Worm (Caenorhabditis elegans) whole organism, young adult: Measurements from ENCODE around the gene rpac-19.

Experiments
- B0019.2 ChIP-seq: fragments of 200-800 bp; sonication (Bioruptor generic); conservative IDR thresholded peaks from 2 replicates; pipeline ENCODE4 v1.3.6; 2022; ENCODE audit warnings: missing genetic modification reagents, missing genetic modification characterization, missing compliant biosample characterization
- B0261.1 ChIP-seq: sonication (generic microtip); optimal IDR thresholded peaks from 2 replicates; lab custom pipeline; 2016; ENCODE audit warnings: mild to moderate bottlenecking, missing genetic modification characterization, moderate library complexity, missing compliant biosample characterization
- B0336.3 ChIP-seq: fragments of 200-800 bp; sonication (Bioruptor generic); IDR thresholded peaks from 2 replicates; pipeline ENCODE4 v1.3.6; 2022; ENCODE audit warnings: missing genetic modification characterization, missing compliant biosample characterization
- C17E4.6 ChIP-seq: fragments of 200-800 bp; sonication (Bioruptor generic); IDR thresholded peaks from 2 replicates; pipeline ENCODE4 v1.3.6; 2022; ENCODE audit warnings: missing genetic modification reagents, missing genetic modification characterization, missing compliant biosample characterization
- F10E7.11 ChIP-seq: sonication (generic microtip); optimal IDR thresholded peaks from 2 replicates; lab custom pipeline; 2017; ENCODE audit warnings: mild to moderate bottlenecking, missing genetic modification characterization, moderate library complexity, missing compliant biosample characterization
- F33H1.4 ChIP-seq: fragments of 200-800 bp; sonication (Bioruptor generic); IDR thresholded peaks from 2 replicates; pipeline ENCODE4 v1.3.6; 2022; ENCODE audit warnings: missing genetic modification reagents, missing genetic modification characterization, missing compliant biosample characterization
- F49E8.2 ChIP-seq: sonication (generic microtip); optimal IDR thresholded peaks from 3 replicates; lab custom pipeline; 2017; ENCODE audit warnings: missing genetic modification characterization, mild to moderate bottlenecking, missing compliant biosample characterization, antibody characterized with exemption, moderate library complexity; ENCODE audit not compliant: insufficient read depth
- F52B5.7 ChIP-seq: sonication (generic microtip); optimal IDR thresholded peaks from 2 replicates; lab custom pipeline; 2016; ENCODE audit warnings: mild to moderate bottlenecking, missing genetic modification characterization, missing compliant biosample characterization
- F57C9.4 ChIP-seq: sonication (generic microtip); optimal IDR thresholded peaks from 2 replicates; lab custom pipeline; 2017; ENCODE audit warnings: mild to moderate bottlenecking, missing genetic modification characterization, missing compliant biosample characterization
- K11D2.4 ChIP-seq: fragments of 200-800 bp; sonication (Bioruptor generic); IDR thresholded peaks from 2 replicates; pipeline ENCODE4 v1.3.6; 2022; ENCODE audit warnings: missing genetic modification reagents, missing genetic modification characterization, missing compliant biosample characterization
- Y53G8AR.9 ChIP-seq: fragments of 200-800 bp; sonication (Bioruptor generic); conservative IDR thresholded peaks from 2 replicates; pipeline ENCODE4 v1.3.6; 2022; ENCODE audit warnings: missing genetic modification reagents, missing genetic modification characterization, missing compliant biosample characterization
- ama-1 ChIP-seq, 3 experiments: fragments of 150-350 bp in 1 of 3; sonication (generic microtip) in 2 of 3; optimal IDR thresholded peaks; 2 replicates each; lab custom pipeline; 2014 to 2018; ENCODE audit warnings: missing biosample characterization in 2 of 3, missing genetic modification characterization in 2 of 3, missing genetic modification reagents in 2 of 3
- aptf-2 ChIP-seq: fragments of 200-800 bp; sonication (Bioruptor generic); conservative IDR thresholded peaks from 2 replicates; pipeline ENCODE4 v1.3.6; 2022; ENCODE audit warnings: missing genetic modification reagents, missing genetic modification characterization, missing compliant biosample characterization
- aptf-3 ChIP-seq: fragments of 200-800 bp; sonication (Bioruptor generic); IDR thresholded peaks from 2 replicates; pipeline ENCODE4 v1.3.6; 2022; ENCODE audit warnings: missing genetic modification characterization, missing compliant biosample characterization
- athp-1 ChIP-seq: sonication (generic microtip); optimal IDR thresholded peaks from 2 replicates; lab custom pipeline; 2017; ENCODE audit warnings: mild to moderate bottlenecking, missing genetic modification characterization, missing compliant biosample characterization
- attf-6 ChIP-seq: fragments of 200-800 bp; sonication (Bioruptor generic); IDR thresholded peaks from 2 replicates; pipeline ENCODE4 v1.3.6; 2022; ENCODE audit warnings: missing genetic modification reagents, missing genetic modification characterization, missing compliant biosample characterization
- ccch-3 ChIP-seq: fragments of 200-800 bp; sonication (Bioruptor generic); optimal IDR thresholded peaks from 2 replicates; lab custom pipeline; 2018; ENCODE audit warnings: mild to moderate bottlenecking, missing genetic modification characterization, missing compliant biosample characterization
- cebp-1 ChIP-seq, 2 experiments: fragments of 200-800 bp in 1 of 2; sonication (Bioruptor generic) in 1 of 2; sonication (generic microtip) in 1 of 2; IDR thresholded peaks in 1 of 2; optimal IDR thresholded peaks in 1 of 2; 2 replicates each; pipeline versions ENCODE4 v1.3.6 to Lab custom; 2017 to 2022; ENCODE audit warnings: missing compliant biosample characterization in 2 of 2, missing genetic modification characterization in 2 of 2, mild to moderate bottlenecking in 1 of 2, missing genetic modification reagents in 1 of 2, moderate library complexity in 1 of 2
- cebp-2 ChIP-seq: fragments of 200-800 bp; sonication (Bioruptor generic); IDR thresholded peaks from 2 replicates; pipeline ENCODE4 v1.3.6; 2022; ENCODE audit warnings: missing genetic modification characterization, missing compliant biosample characterization
- ceh-58 ChIP-seq: fragments of 200-800 bp; sonication (Bioruptor generic); IDR thresholded peaks from 2 replicates; pipeline ENCODE4 v1.3.6; 2022; ENCODE audit warnings: missing genetic modification characterization, missing compliant biosample characterization
- ceh-91 ChIP-seq: fragments of 200-800 bp; sonication (Bioruptor generic); IDR thresholded peaks from 2 replicates; pipeline ENCODE4 v1.3.6; 2022; ENCODE audit warnings: missing genetic modification reagents, missing genetic modification characterization, missing compliant biosample characterization
- dpl-1 ChIP-seq: fragments of 150-350 bp; optimal IDR thresholded peaks from 2 replicates; lab custom pipeline; 2014; ENCODE audit warnings: missing biosample characterization, missing genetic modification reagents, missing genetic modification characterization
- egl-18 ChIP-seq: fragments of 200-800 bp; sonication (Bioruptor generic); IDR thresholded peaks from 2 replicates; pipeline ENCODE4 v1.3.6; 2022; ENCODE audit warnings: missing genetic modification reagents, missing genetic modification characterization, missing compliant biosample characterization
- egrh-3 ChIP-seq: fragments of 200-800 bp; sonication (Bioruptor generic); IDR thresholded peaks from 2 replicates; pipeline ENCODE4 v1.3.6; 2022; ENCODE audit warnings: missing genetic modification reagents, missing genetic modification characterization, missing compliant biosample characterization
- ets-4 ChIP-seq: fragments of 200-800 bp; sonication (Bioruptor generic); optimal IDR thresholded peaks from 2 replicates; lab custom pipeline; 2018; ENCODE audit warnings: mild to moderate bottlenecking, missing genetic modification characterization, missing compliant biosample characterization
- hmg-20 ChIP-seq: fragments of 200-800 bp; sonication (Bioruptor generic); IDR thresholded peaks from 2 replicates; pipeline ENCODE4 v1.3.6; 2022; ENCODE audit warnings: missing genetic modification reagents, missing genetic modification characterization, missing compliant biosample characterization
- hrde-1 ChIP-seq: sonication (generic microtip); optimal IDR thresholded peaks from 2 replicates; lab custom pipeline; 2016; ENCODE audit warnings: missing genetic modification characterization, mild to moderate bottlenecking, missing compliant biosample characterization, moderate library complexity, missing genotype, missing genetic modification reagents, borderline replicate concordance
- lin-40 ChIP-seq: sonication (generic microtip); optimal IDR thresholded peaks from 2 replicates; lab custom pipeline; 2016; ENCODE audit warnings: missing genetic modification characterization, mild to moderate bottlenecking, missing compliant biosample characterization, missing genotype, missing genetic modification reagents
- lir-1 ChIP-seq: fragments of 200-800 bp; sonication (Bioruptor generic); conservative IDR thresholded peaks from 2 replicates; pipeline ENCODE4 v1.3.6; 2022; ENCODE audit warnings: missing genetic modification reagents, missing genetic modification characterization, missing compliant biosample characterization
- lsl-1 ChIP-seq: fragments of 200-800 bp; sonication (Bioruptor generic); optimal IDR thresholded peaks from 2 replicates; lab custom pipeline; 2018; ENCODE audit warnings: mild to moderate bottlenecking, missing genetic modification characterization, moderate library complexity, missing compliant biosample characterization
- madf-3 ChIP-seq: fragments of 200-800 bp; sonication (Bioruptor generic); IDR thresholded peaks from 2 replicates; pipeline ENCODE4 v1.3.6; 2022; ENCODE audit warnings: missing genetic modification reagents, missing genetic modification characterization, missing compliant biosample characterization
- madf-8 ChIP-seq: fragments of 200-800 bp; sonication (Bioruptor generic); conservative IDR thresholded peaks from 2 replicates; pipeline ENCODE4 v1.3.6; 2022; ENCODE audit warnings: missing genetic modification reagents, missing genetic modification characterization, missing compliant biosample characterization
- mcd-1 ChIP-seq: fragments of 200-800 bp; sonication (Bioruptor generic); IDR thresholded peaks from 2 replicates; pipeline ENCODE4 v1.3.6; 2022; ENCODE audit warnings: missing genetic modification reagents, missing genetic modification characterization, missing compliant biosample characterization
- nfyb-1 ChIP-seq: fragments of 200-800 bp; sonication (Bioruptor generic); IDR thresholded peaks from 2 replicates; pipeline ENCODE4 v1.3.6; 2022; ENCODE audit warnings: missing genetic modification reagents, missing genetic modification characterization, missing compliant biosample characterization
- nhr-27 ChIP-seq: fragments of 200-800 bp; sonication (Bioruptor generic); optimal IDR thresholded peaks from 2 replicates; lab custom pipeline; 2018; ENCODE audit warnings: mild to moderate bottlenecking, missing genetic modification characterization, moderate library complexity, missing compliant biosample characterization
- sdz-38 ChIP-seq: sonication (generic microtip); optimal IDR thresholded peaks from 2 replicates; lab custom pipeline; 2016; ENCODE audit warnings: missing genotype, missing genetic modification characterization, missing compliant biosample characterization
- snpc-1.1 ChIP-seq: sonication (generic microtip); optimal IDR thresholded peaks from 2 replicates; lab custom pipeline; 2017; ENCODE audit warnings: missing genetic modification characterization, mild to moderate bottlenecking, missing compliant biosample characterization, antibody characterized with exemption, moderate library complexity, missing genotype, missing genetic modification reagents; ENCODE audit not compliant: insufficient read depth
- snpc-1.3 ChIP-seq: sonication (generic microtip); optimal IDR thresholded peaks from 2 replicates; lab custom pipeline; 2017; ENCODE audit warnings: missing genetic modification characterization, mild to moderate bottlenecking, missing compliant biosample characterization, antibody characterized with exemption, moderate library complexity, missing genotype, missing genetic modification reagents; ENCODE audit not compliant: insufficient read depth
- somi-1 ChIP-seq: fragments of 200-800 bp; sonication (Bioruptor generic); optimal IDR thresholded peaks from 2 replicates; lab custom pipeline; 2018; ENCODE audit warnings: mild to moderate bottlenecking, missing genetic modification characterization, missing compliant biosample characterization
- sptf-2 ChIP-seq: fragments of 200-800 bp; sonication (Bioruptor generic); optimal IDR thresholded peaks from 2 replicates; lab custom pipeline; 2018; ENCODE audit warnings: mild to moderate bottlenecking, missing genetic modification characterization, missing compliant biosample characterization
- tbp1 ChIP-seq: fragments of 200-800 bp; sonication (Bioruptor generic); optimal IDR thresholded peaks from 2 replicates; lab custom pipeline; 2018; ENCODE audit warnings: mild to moderate bottlenecking, missing genetic modification characterization, missing compliant biosample characterization
- unc-130 ChIP-seq: sonication (generic microtip); optimal IDR thresholded peaks from 2 replicates; lab custom pipeline; 2016; ENCODE audit warnings: missing genetic modification reagents, missing genetic modification characterization, missing compliant biosample characterization
- zfh-2 ChIP-seq: fragments of 200-800 bp; sonication (Bioruptor generic); conservative IDR thresholded peaks from 2 replicates; pipeline ENCODE4 v1.3.6; 2022; ENCODE audit warnings: missing genetic modification reagents, missing genetic modification characterization, missing compliant biosample characterization
- ztf-6 ChIP-seq: fragments of 200-800 bp; sonication (Bioruptor generic); IDR thresholded peaks from 2 replicates; pipeline ENCODE4 v1.3.6; 2022; ENCODE audit warnings: missing genetic modification reagents, missing genetic modification characterization, missing compliant biosample characterization

Gene rpac-19

ce11 chrIII:9629855-9630254 is at the start of gene rpac-19 (continued):
- TF ChIP-seq somi-1 (peak; percentile 61), egrh-3 (GFP tag; lab: Robert Waterston, UW) (no peak), snpc-1.3 (tag; lab: Kevin White, UChicago) (peak; percentile 53), egl-18 (no peak), aptf-3 (no peak), madf-8 (GFP tag; lab: Robert Waterston, UW) (peak; percentile 32), F49E8.2 (tag; lab: Kevin White, UChicago) (peak; percentile 44), zfh-2 (GFP tag; lab: Robert Waterston, UW) (no peak), unc-130 (GFP tag; lab: Kevin White, UChicago) (peak; percentile 78), F52B5.7 (tag; lab: Kevin White, UChicago) (peak; percentile 65), attf-6 (peak; percentile 60), ztf-6 (no peak), lin-40 (tag; lab: Kevin White, UChicago) (peak; percentile 58), sdz-38 (tag; lab: Kevin White, UChicago) (no peak), Y53G8AR.9 (GFP tag; lab: Robert Waterston, UW) (peak; percentile 82; the same call in 1 of the 2 replicates), sptf-2 (GFP tag; lab: Kevin White, UChicago) (no peak), mcd-1 (GFP tag; lab: Robert Waterston, UW) (peak; percentile 78), C17E4.6 (GFP tag; lab: Robert Waterston, UW) (peak; percentile 48; the same call in 1 of the 2 replicates), aptf-2 (GFP tag; lab: Robert Waterston, UW) (0 out of 2 replicates have a peak, but pooled peaks have one; percentile 31), F57C9.4 (peak; percentile 2), lsl-1 (peak; percentile 57), ceh-58 (no peak), tbp1 (GFP tag; lab: Kevin White, UChicago) (peak; percentile 65), ccch-3 (GFP tag; lab: Kevin White, UChicago) (no peak), hrde-1 (tag; lab: Kevin White, UChicago) (peak; percentile 79), lir-1 (GFP tag; lab: Robert Waterston, UW) (no peak), cebp-2 (no peak), athp-1 (tag; lab: Kevin White, UChicago) (peak; percentile 83), F10E7.11 (tag; lab: Kevin White, UChicago) (peak; percentile 89), nfyb-1 (peak; percentile 83; the same call in 1 of the 2 replicates), B0019.2 (GFP tag; lab: Robert Waterston, UW) (no peak)

DNA sequence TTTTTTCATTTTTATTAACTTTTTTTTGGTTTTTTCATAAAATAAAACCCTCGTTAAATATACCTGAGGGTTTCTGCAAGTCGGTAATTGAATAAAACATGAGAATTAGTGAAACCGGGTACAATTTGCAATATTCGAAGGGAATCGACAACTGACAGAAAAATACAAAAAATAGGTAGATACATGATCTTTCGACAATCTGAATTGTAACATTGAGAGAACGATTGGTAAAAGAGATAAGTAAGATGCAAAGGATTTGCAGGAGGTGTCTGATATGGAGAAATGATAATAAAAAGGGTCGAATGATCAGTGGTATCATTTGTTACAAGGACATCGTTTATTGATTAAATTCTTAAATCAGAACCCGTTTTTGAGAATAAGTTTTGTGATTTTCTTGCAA is 49.1 kb upstream of the rpac-19 start, which contains the start of gene ugt-60:
Gene ugt-60, minus strand, starts transcription at position 233 of the 400 bp plus-strand sequence.
- TF ChIP-seq hmg-20 (GFP tag; lab: Robert Waterston, UW) (no peak), aptf-2 (GFP tag; lab: Robert Waterston, UW) (no peak), snpc-1.3 (tag; lab: Kevin White, UChicago) (no peak), ets-4 (GFP tag; lab: Kevin White, UChicago) (no peak), K11D2.4 (no peak), F33H1.4 (GFP tag; lab: Robert Waterston, UW) (no peak), nfyb-1 (no peak), attf-6 (no peak), madf-3 (GFP tag; lab: Robert Waterston, UW) (no peak)

- TF ChIP-seq ama-1 (optimal IDR thresholded peaks at IDR 0.05; lab: Kevin White, UChicago): no peak
- TF ChIP-seq ama-1 (GFP tag; optimal IDR thresholded peaks at IDR 0.05; lab: Kevin White, UChicago): no peak
- no peak for TF ChIP-seq hrde-1 (tag; lab: Kevin White, UChicago)
- no peak for TF ChIP-seq dpl-1 (GFP tag; lab: Kevin White, UChicago)
- no peak for TF ChIP-seq B0336.3 (GFP tag; lab: Robert Waterston, UW)
- no peak for TF ChIP-seq B0261.1 (tag; lab: Kevin White, UChicago)
- TF ChIP-seq cebp-1 (GFP tag; IDR thresholded peaks at IDR 0.05; lab: Robert Waterston, UW): no peak
- no peak for TF ChIP-seq cebp-1 (tag; optimal IDR thresholded peaks at IDR 0.05; lab: Kevin White, UChicago)
- TF ChIP-seq nhr-27 (tag; lab: Kevin White, UChicago): no peak
- no peak for TF ChIP-seq madf-8 (GFP tag; lab: Robert Waterston, UW)
- TF ChIP-seq egl-18: no peak
- no peak for TF ChIP-seq Y53G8AR.9 (GFP tag; lab: Robert Waterston, UW)
- TF ChIP-seq snpc-1.1 (tag; lab: Kevin White, UChicago): no peak
- no peak for TF ChIP-seq ceh-91 (GFP tag; lab: Robert Waterston, UW)
Observed at ce11 chrIII:9669546-9669945, 39.9 kb upstream of the rpac-19 start.
